Worm (Caenorhabditis elegans) whole organism, L4 larva: ENCODE measurements around the gene hum-4.
A peak's percentile ranks its signal among the peaks of the same experiment; 100 is the strongest.

Source experiments
- F37D6.2 ChIP-seq: sonication (generic microtip); optimal IDR thresholded peaks from 2 replicates; lab custom pipeline; 2016; ENCODE audit warnings: mild to moderate bottlenecking, missing genetic modification characterization, missing compliant biosample characterization
- F44E2.7 ChIP-seq: fragments of 200-800 bp; sonication (Bioruptor generic); IDR thresholded peaks from 2 replicates; pipeline ENCODE4 v2.1.2; 2022; ENCODE audit warnings: missing genetic modification characterization, missing compliant biosample characterization
- F49E8.2 ChIP-seq: sonication (generic microtip); optimal IDR thresholded peaks from 2 replicates; lab custom pipeline; 2016; ENCODE audit warnings: missing compliant biosample characterization, mild to moderate bottlenecking, missing genetic modification characterization, borderline replicate concordance
- Y75B8A.6 ChIP-seq: fragments of 200-800 bp; sonication (Bioruptor generic); IDR thresholded peaks from 2 replicates; pipeline ENCODE4 v1.3.6; 2022; ENCODE audit warnings: missing genetic modification reagents, missing genetic modification characterization, missing compliant biosample characterization
- ZK337.2 ChIP-seq: fragments of 200-800 bp; sonication (Bioruptor generic); IDR thresholded peaks from 2 replicates; pipeline ENCODE4 v1.3.6; 2022; ENCODE audit warnings: missing genetic modification reagents, missing genetic modification characterization, missing compliant biosample characterization
- aha-1 ChIP-seq: fragments of 150-350 bp; peaks from one replicate; lab custom pipeline; 2014; ENCODE audit warnings: missing biosample characterization, missing genetic modification characterization
- ama-1 ChIP-seq: fragments of 150-350 bp; optimal IDR thresholded peaks from 2 replicates; lab custom pipeline; 2014; ENCODE audit warnings: inconsistent platforms, mixed read lengths
- attf-4 ChIP-seq: sonication (generic microtip); optimal IDR thresholded peaks from 3 replicates; lab custom pipeline; 2017; ENCODE audit warnings: missing biosample characterization, missing genetic modification characterization
- ceh-62 ChIP-seq: sonication (generic microtip); optimal IDR thresholded peaks from 2 replicates; lab custom pipeline; 2017; ENCODE audit warnings: missing biosample characterization, missing genetic modification characterization
- cey-2 ChIP-seq: sonication (generic microtip); optimal IDR thresholded peaks from 3 replicates; lab custom pipeline; 2017; ENCODE audit warnings: missing genetic modification characterization, mild to moderate bottlenecking, missing compliant biosample characterization, antibody characterized with exemption, borderline replicate concordance; ENCODE audit not compliant: insufficient read depth
- daf-12 ChIP-seq: fragments of 150-350 bp; optimal IDR thresholded peaks from 2 replicates; lab custom pipeline; 2014; ENCODE audit warnings: missing biosample characterization, missing genetic modification reagents, missing genetic modification characterization
- daf-16 ChIP-seq, 3 experiments: sonication (generic microtip); optimal IDR thresholded peaks; 2 replicates each; lab custom pipeline; 2016 to 2017; ENCODE audit warnings: missing genetic modification characterization in 3 of 3, missing genetic modification reagents in 3 of 3, mild to moderate bottlenecking in 2 of 3, missing compliant biosample characterization in 2 of 3, missing biosample characterization in 1 of 3, moderate library complexity in 1 of 3
- daf-8 ChIP-seq: fragments of 200-800 bp; sonication (Bioruptor generic); IDR thresholded peaks from 2 replicates; pipeline ENCODE4 v1.3.6; 2022; ENCODE audit warnings: missing genetic modification characterization, missing compliant biosample characterization
- dmd-8 ChIP-seq: fragments of 200-800 bp; sonication (Bioruptor generic); IDR thresholded peaks from 2 replicates; pipeline ENCODE4 v1.3.6; 2022; ENCODE audit warnings: missing genetic modification characterization, missing compliant biosample characterization
- egl-43 ChIP-seq: fragments of 200-800 bp; sonication (Bioruptor generic); IDR thresholded peaks from 2 replicates; pipeline ENCODE4 v1.3.6; 2022; ENCODE audit warnings: missing genetic modification reagents, missing genetic modification characterization, missing compliant biosample characterization
- fkh-10 ChIP-seq: fragments of 150-350 bp; optimal IDR thresholded peaks from 2 replicates; lab custom pipeline; 2014; ENCODE audit warnings: missing biosample characterization, missing genetic modification reagents, missing genetic modification characterization
- gei-8 ChIP-seq: fragments of 200-800 bp; sonication (Bioruptor generic); optimal IDR thresholded peaks from 2 replicates; lab custom pipeline; 2018; ENCODE audit warnings: mild to moderate bottlenecking, missing genetic modification characterization, missing compliant biosample characterization
- hlh-11 ChIP-seq: fragments of 200-800 bp; sonication (Bioruptor generic); optimal IDR thresholded peaks from 2 replicates; lab custom pipeline; 2018; ENCODE audit warnings: mild to moderate bottlenecking, missing genetic modification characterization, missing compliant biosample characterization
- hlh-30 ChIP-seq: sonication (generic microtip); optimal IDR thresholded peaks from 2 replicates; lab custom pipeline; 2017; ENCODE audit warnings: antibody characterized with exemption, mild to moderate bottlenecking, missing genetic modification characterization, missing compliant biosample characterization; ENCODE audit not compliant: insufficient read depth
- hmg-1.1 ChIP-seq: fragments of 200-800 bp; sonication (Bioruptor generic); IDR thresholded peaks from 2 replicates; pipeline ENCODE4 v1.3.6; 2022; ENCODE audit warnings: missing genetic modification reagents, missing genetic modification characterization, missing compliant biosample characterization
- lin-1 ChIP-seq: fragments of 200-800 bp; sonication (Bioruptor generic); IDR thresholded peaks from 2 replicates; pipeline ENCODE4 v1.3.6; 2022; ENCODE audit warnings: missing genetic modification reagents, missing genetic modification characterization, missing compliant biosample characterization
- lin-38 ChIP-seq: fragments of 200-800 bp; sonication (Bioruptor generic); IDR thresholded peaks from 2 replicates; pipeline ENCODE4 v1.3.6; 2022; ENCODE audit warnings: missing genetic modification reagents, missing genetic modification characterization, missing compliant biosample characterization
- lsy-2 ChIP-seq, 2 experiments: fragments of 150-350 bp in 1 of 2; sonication (generic microtip) in 1 of 2; optimal IDR thresholded peaks; 2 replicates each; lab custom pipeline; 2014 to 2017; ENCODE audit warnings: missing biosample characterization in 2 of 2, missing genetic modification characterization in 2 of 2
- madf-5 ChIP-seq, 2 experiments: fragments of 200-800 bp; sonication (Bioruptor generic); IDR thresholded peaks; 2 replicates each; pipeline ENCODE4 v1.3.6; 2022; ENCODE audit warnings: missing compliant biosample characterization in 2 of 2, missing genetic modification characterization in 2 of 2
- mdl-1 ChIP-seq, 2 experiments: fragments of 150-350 bp in 1 of 2; sonication (generic microtip) in 1 of 2; optimal IDR thresholded peaks; 2 replicates each; lab custom pipeline; 2014 to 2017; ENCODE audit warnings: missing biosample characterization in 2 of 2, missing genetic modification characterization in 2 of 2
- nhr-11 ChIP-seq: fragments of 150-350 bp; optimal IDR thresholded peaks from 2 replicates; lab custom pipeline; 2014; ENCODE audit warnings: missing biosample characterization, missing genetic modification characterization
- nhr-111 ChIP-seq: fragments of 200-800 bp; sonication (Bioruptor generic); optimal IDR thresholded peaks from 2 replicates; lab custom pipeline; 2018; ENCODE audit warnings: mild to moderate bottlenecking, missing genetic modification characterization, missing compliant biosample characterization
- pha-4 ChIP-seq, 2 experiments: fragments of 150-350 bp in 1 of 2; fragments of 200-800 bp in 1 of 2; sonication (Bioruptor generic) in 1 of 2; IDR thresholded peaks in 1 of 2; optimal IDR thresholded peaks in 1 of 2; 2 replicates each; pipeline versions ENCODE4 v1.3.6 to Lab custom; 2014 to 2022; ENCODE audit warnings: missing genetic modification characterization in 2 of 2, missing genetic modification reagents in 2 of 2, missing biosample characterization in 1 of 2, missing compliant biosample characterization in 1 of 2
- skn-1 ChIP-seq: fragments of 150-350 bp; optimal IDR thresholded peaks from 2 replicates; lab custom pipeline; 2014; ENCODE audit warnings: missing biosample characterization, missing genetic modification characterization
- unc-62 ChIP-seq, 3 experiments: fragments of 150-350 bp in 1 of 3; sonication (generic microtip); optimal IDR thresholded peaks in 2 of 3; peaks in 1 of 3; 1 replicate in 1 of 3; 2 replicates in 2 of 3; lab custom pipeline; 2014 to 2017; ENCODE audit warnings: missing biosample characterization in 3 of 3, missing genetic modification characterization in 3 of 3, missing genetic modification reagents in 3 of 3, missing genotype in 1 of 3
- zfp-3 ChIP-seq: fragments of 200-800 bp; sonication (Bioruptor generic); conservative IDR thresholded peaks from 2 replicates; pipeline ENCODE4 v1.3.6; 2022; ENCODE audit warnings: missing genetic modification reagents, missing genetic modification characterization, missing compliant biosample characterization
- ztf-7 ChIP-seq: fragments of 150-350 bp; optimal IDR thresholded peaks from 2 replicates; lab custom pipeline; 2014; ENCODE audit warnings: missing biosample characterization, missing genetic modification characterization

Gene hum-4

ce11 chrX:11477748-11478147 is 44.4 kb upstream of the hum-4 start (continued):
- TF ChIP-seq egl-43 (GFP tag; lab: Robert Waterston, UW) (peak; percentile 19; the same call in 1 of the 2 replicates), hmg-1.1 (GFP tag; lab: Robert Waterston, UW) (no peak), daf-16 (GFP tag; optimal IDR thresholded peaks at IDR 0.05; lab: Kevin White, UChicago) (no peak), daf-16 (tag; optimal IDR thresholded peaks at IDR 0.05; lab: Kevin White, UChicago) (no peak), pha-4 (GFP tag; IDR thresholded peaks at IDR 0.05; lab: Robert Waterston, UW) (0 out of 2 replicates have a peak, but pooled peaks have one; percentile 36), pha-4 (tag; optimal IDR thresholded peaks at IDR 0.05; lab: Kevin White, UChicago) (no peak), lin-38 (GFP tag; lab: Robert Waterston, UW) (0 out of 2 replicates have a peak, but pooled peaks have one; percentile 5), ZK337.2 (GFP tag; lab: Robert Waterston, UW) (no peak), lin-1 (GFP tag; lab: Robert Waterston, UW) (no peak), F49E8.2 (tag; lab: Kevin White, UChicago) (no peak), dmd-8 (GFP tag; lab: Robert Waterston, UW) (peak; percentile 51; the same call in 1 of the 2 replicates), nhr-111 (GFP tag; lab: Kevin White, UChicago) (no peak), daf-12 (tag; lab: Kevin White, UChicago) (no peak), skn-1 (tag; lab: Kevin White, UChicago) (no peak), gei-8 (no peak), F37D6.2 (no peak), madf-5 (GFP tag; IDR thresholded peaks at IDR 0.05; lab: Robert Waterston, UW) (no peak), ztf-7 (tag; lab: Kevin White, UChicago) (no peak), F44E2.7 (GFP tag; lab: Robert Waterston, UW) (no peak), daf-8 (GFP tag; lab: Robert Waterston, UW) (no peak), Y75B8A.6 (GFP tag; lab: Robert Waterston, UW) (no peak), attf-4 (tag; lab: Kevin White, UChicago) (no peak), cey-2 (tag; lab: Kevin White, UChicago) (no peak)

ce11 chrX:11475780-11476179 is 42.4 kb upstream of the hum-4 start:
- TF ChIP-seq aha-1 (peak; percentile 94), egl-43 (GFP tag; lab: Robert Waterston, UW) (0 out of 2 replicates have a peak, but pooled peaks have one; percentile 42), gei-8 (no peak)

- peak in 1 of 2 experiments; percentile 39 for TF ChIP-seq unc-62 (GFP tag; optimal IDR thresholded peaks at IDR 0.05 in 1 of 2; lab: Kevin White, UChicago)
- no peak for TF ChIP-seq unc-62 (tag; optimal IDR thresholded peaks at IDR 0.05; lab: Kevin White, UChicago)
- TF ChIP-seq ceh-62 (tag; lab: Kevin White, UChicago): no peak
- TF ChIP-seq hmg-1.1 (GFP tag; lab: Robert Waterston, UW): peak; percentile 36; the same call in 1 of the 2 replicates
- peak; percentile 69 for TF ChIP-seq fkh-10 (GFP tag; lab: Kevin White, UChicago)
- TF ChIP-seq aha-1: no peak
- peak; percentile 16 for TF ChIP-seq ama-1 (lab: Kevin White, UChicago)
- TF ChIP-seq hlh-30 (tag; lab: Kevin White, UChicago): peak; percentile 65
- TF ChIP-seq zfp-3 (GFP tag; lab: Robert Waterston, UW): no peak
- peak; percentile 34 for TF ChIP-seq nhr-11 (tag; lab: Kevin White, UChicago)
- TF ChIP-seq mdl-1 (tag; optimal IDR thresholded peaks at IDR 0.05; lab: Kevin White, UChicago): no peak
- peak in 1 of 2 experiments; percentile 22 for TF ChIP-seq lsy-2 (tag; optimal IDR thresholded peaks at IDR 0.05; lab: Kevin White, UChicago)
- peak; percentile 12 for TF ChIP-seq hlh-11
- peak in 1 of 2 experiments; percentile 34 for TF ChIP-seq daf-16 (GFP tag; optimal IDR thresholded peaks at IDR 0.05; lab: Kevin White, UChicago)
- no peak for TF ChIP-seq daf-16 (tag; optimal IDR thresholded peaks at IDR 0.05; lab: Kevin White, UChicago)
These were observed 41.4 kb upstream of the hum-4 start for ce11 chrX:11474605-11475385.
